Fruit fly (Drosophila melanogaster): ENCODE measurements around the gene scpr-A.

DNA sequence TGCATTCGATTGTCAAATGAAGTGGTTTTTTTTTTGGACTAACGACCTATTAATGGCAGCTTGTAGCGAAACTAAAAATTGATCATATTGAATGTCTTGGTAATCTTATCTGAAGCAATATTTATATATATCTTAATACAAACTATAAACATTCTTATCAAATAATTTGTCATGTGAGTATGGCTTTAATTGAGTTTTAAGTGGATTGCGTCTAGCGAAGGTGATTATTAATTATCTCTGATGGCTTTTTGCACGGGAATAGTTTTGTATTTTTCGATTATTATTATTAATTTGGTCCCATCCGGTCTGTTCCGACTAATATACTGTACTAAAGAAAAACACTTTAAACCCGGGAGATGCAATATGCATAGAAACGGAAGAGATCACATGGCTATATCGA is 5.9 kb downstream of the scpr-A start:
- TF ChIP-seq CG16779 (tag; optimal IDR thresholded peaks at IDR 0.05) (no peak), CG6163 (GFP tag; IDR thresholded peaks at IDR 0.05) (no peak), CG11762 (GFP tag; optimal IDR thresholded peaks at IDR 0.05; ENCODE audit: insufficient read depth) (no peak), esn (GFP tag; optimal IDR thresholded peaks at IDR 0.05) (no peak), CG8319 (GFP tag; optimal IDR thresholded peaks at IDR 0.05) (no peak), CG10669 (GFP tag; optimal IDR thresholded peaks at IDR 0.05) (no peak), CG31627 (GFP tag; optimal IDR thresholded peaks at IDR 0.05) (no peak), CG6854 (GFP tag; optimal IDR thresholded peaks at IDR 0.05) (no peak), CG9139 (GFP tag; optimal IDR thresholded peaks at IDR 0.05) (no peak), Gug (GFP tag; IDR thresholded peaks at IDR 0.05) (no peak), ss (GFP tag; optimal IDR thresholded peaks at IDR 0.05) (no peak)

Data from whole organism, prepupa.